Fruit fly (Drosophila melanogaster): ENCODE results near the gene CG32263.
A peak's percentile ranks its signal among the peaks of the same experiment; 100 is the strongest.

CG32263 gene

dm6 chr3L:3787595-3788151 lies 23.2 kb downstream of the CG32263 start (continued):
- TF ChIP-seq zf30C (GFP tag; optimal IDR thresholded peaks at IDR 0.05) (peak; percentile 37), CG30020 (tag; optimal IDR thresholded peaks at IDR 0.05) (peak; percentile 6), CG14014 (GFP tag; IDR thresholded peaks at IDR 0.05) (no peak; the same call in 1 of the 2 replicates), grau (tag; optimal IDR thresholded peaks at IDR 0.05) (peak; percentile 50), stwl (tag; optimal IDR thresholded peaks at IDR 0.05) (peak; percentile 44), CG2120 (GFP tag; optimal IDR thresholded peaks at IDR 0.05) (peak; percentile 9), Meics (GFP tag; optimal IDR thresholded peaks at IDR 0.05) (peak; percentile 9), CG16813 (GFP tag; IDR thresholded peaks at IDR 0.05; ENCODE audit: partially characterized antibody) (peak; percentile 42), CG15514 (GFP tag; optimal IDR thresholded peaks at IDR 0.05) (peak; percentile 58), trem (tag; optimal IDR thresholded peaks at IDR 0.05) (peak; percentile 55), chm (GFP tag; IDR thresholded peaks at IDR 0.05) (peak; percentile 68), Doc2 (GFP tag; IDR thresholded peaks at IDR 0.05) (no peak), ttk (GFP tag; IDR thresholded peaks at IDR 0.05) (no peak), lbe (GFP tag; optimal IDR thresholded peaks at IDR 0.05) (no peak), psq (GFP tag; optimal IDR thresholded peaks at IDR 0.05) (no peak), TFAM (GFP tag; optimal IDR thresholded peaks at IDR 0.05) (no peak), al (GFP tag; IDR thresholded peaks at IDR 0.05) (no peak), CG3407 (GFP tag; optimal IDR thresholded peaks at IDR 0.05) (peak; percentile 25), CG10565 (GFP tag; optimal IDR thresholded peaks at IDR 0.05) (no peak), oc (tag; optimal IDR thresholded peaks at IDR 0.05) (peak; percentile 32), Lpt (GFP tag; optimal IDR thresholded peaks at IDR 0.05) (no peak), CG31441 (GFP tag; IDR thresholded peaks at IDR 0.05) (peak; percentile 20; the same call in 1 of the 2 replicates), ind (GFP tag; optimal IDR thresholded peaks at IDR 0.05) (no peak), CG2202 (tag; optimal IDR thresholded peaks at IDR 0.05) (peak; percentile 33), ab (GFP tag; optimal IDR thresholded peaks at IDR 0.05) (no peak), fru (optimal IDR thresholded peaks at IDR 0.05) (no peak), esg (GFP tag; conservative IDR thresholded peaks at IDR 0.05) (no peak), Nf-YB (GFP tag; optimal IDR thresholded peaks at IDR 0.05) (peak; percentile 22), NC2β (GFP tag; optimal IDR thresholded peaks at IDR 0.05) (peak; percentile 19), NfI (GFP tag; optimal IDR thresholded peaks at IDR 0.05) (peak; percentile 27), CG2116 (GFP tag; optimal IDR thresholded peaks at IDR 0.05) (peak; percentile 47), fd96Cb (tag; optimal IDR thresholded peaks at IDR 0.05) (no peak), chif (GFP tag; optimal IDR thresholded peaks at IDR 0.05) (no peak), zen2 (GFP tag; IDR thresholded peaks at IDR 0.05; ENCODE audit: partially characterized antibody) (no peak), E2f1 (GFP tag; IDR thresholded peaks at IDR 0.05) (no peak), CG2889 (GFP tag; IDR thresholded peaks at IDR 0.05) (no peak), B-H2 (GFP tag; optimal IDR thresholded peaks at IDR 0.05) (peak; percentile 37), CG17328 (GFP tag; IDR thresholded peaks at IDR 0.05) (peak; percentile 36; the same call in 1 of the 2 replicates), CG11695 (GFP tag; IDR thresholded peaks at IDR 0.05) (peak; percentile 45; the same call in 1 of the 3 replicates), p53 (GFP tag; optimal IDR thresholded peaks at IDR 0.05) (no peak), ftz-f1 (GFP tag; optimal IDR thresholded peaks at IDR 0.05) (no peak), E2f2 (GFP tag; IDR thresholded peaks at IDR 0.05) (peak; percentile 94), CG12744 (GFP tag; optimal IDR thresholded peaks at IDR 0.05) (no peak), CG8281 (tag; optimal IDR thresholded peaks at IDR 0.05) (no peak), CG18619 (GFP tag; optimal IDR thresholded peaks at IDR 0.05) (peak; percentile 12), CG10959 (GFP tag; IDR thresholded peaks at IDR 0.05) (no peak), hkb (optimal IDR thresholded peaks at IDR 0.05) (no peak), hkb (GFP tag; IDR thresholded peaks at IDR 0.05) (peak; percentile 56), CG33213 (GFP tag; optimal IDR thresholded peaks at IDR 0.05) (peak; percentile 23), eyg (GFP tag; optimal IDR thresholded peaks at IDR 0.05) (no peak), CG1792 (GFP tag; optimal IDR thresholded peaks at IDR 0.05) (no peak), Neu2 (GFP tag; optimal IDR thresholded peaks at IDR 0.05; ENCODE audit: borderline replicate concordance) (no peak)

Data from whole organism, embryonic.